Fruit fly (Drosophila melanogaster): Measurements from ENCODE around the gene CkIalpha.

Gene CkIalpha

DNA sequence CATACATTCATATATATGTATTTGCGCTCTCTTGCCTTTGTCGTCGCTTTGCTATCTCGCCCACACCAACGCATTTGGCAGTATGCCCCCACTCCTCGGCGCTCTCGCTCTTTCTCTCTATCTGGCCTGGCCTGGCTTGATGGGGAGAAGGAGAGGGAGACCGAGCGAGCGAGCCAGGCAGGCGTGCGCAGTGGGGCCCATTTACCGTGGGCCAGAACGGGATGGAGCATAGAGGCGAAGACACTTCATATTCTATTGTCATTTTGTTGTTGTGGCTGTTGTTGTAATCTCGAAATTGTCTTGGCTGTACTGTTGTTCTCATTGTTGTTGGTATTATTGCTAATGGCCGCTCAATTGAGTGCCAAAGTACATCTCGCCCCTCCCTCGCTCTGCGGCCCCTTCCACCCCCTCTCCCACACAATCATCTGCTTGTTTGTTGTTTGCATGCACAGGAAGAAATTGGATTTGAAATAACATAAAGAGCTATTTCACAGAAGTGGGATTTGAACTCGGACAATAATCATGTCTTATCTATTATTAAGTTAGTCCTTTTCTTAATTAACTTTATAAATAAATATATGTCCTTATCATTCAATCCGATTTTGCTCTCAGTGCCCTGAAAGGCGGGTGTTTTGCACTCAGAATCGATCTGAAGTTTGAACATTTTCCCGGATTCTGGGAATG is 11.8 kb downstream of the CkIalpha start (continued):
- TF ChIP-seq Stat92E (GFP tag; optimal IDR thresholded peaks at IDR 0.05), result peak in 1 of 3 experiments; percentile 7
- peak; percentile 53 for TF ChIP-seq CG4328 (GFP tag; optimal IDR thresholded peaks at IDR 0.05)
- peak; percentile 85 for TF ChIP-seq klu (GFP tag; IDR thresholded peaks at IDR 0.05)
- TF ChIP-seq crol (GFP tag; IDR thresholded peaks at IDR 0.05), result peak; percentile 97
- peak; percentile 79 for TF ChIP-seq CG6272 (GFP tag; IDR thresholded peaks at IDR 0.05)
- peak; percentile 20 for TF ChIP-seq Bdp1 (GFP tag; optimal IDR thresholded peaks at IDR 0.05)
- TF ChIP-seq CG6765 (GFP tag; optimal IDR thresholded peaks at IDR 0.05), result peak; percentile 68
- peak; percentile 92 for TF ChIP-seq tgo (GFP tag; IDR thresholded peaks at IDR 0.05)
- TF ChIP-seq twi (tag; optimal IDR thresholded peaks at IDR 0.05), result peak; percentile 72
- TF ChIP-seq Fer3 (tag; optimal IDR thresholded peaks at IDR 0.05), result peak; percentile 90
- TF ChIP-seq CG30431 (GFP tag; optimal IDR thresholded peaks at IDR 0.05), result peak; percentile 82
- peak; percentile 76; the same call in 1 of the 3 replicates for TF ChIP-seq CG2199 (GFP tag; IDR thresholded peaks at IDR 0.05)
- no peak for TF ChIP-seq shn (GFP tag; optimal IDR thresholded peaks at IDR 0.05)
- TF ChIP-seq az2 (GFP tag; optimal IDR thresholded peaks at IDR 0.05), result peak; percentile 86
- no peak for TF ChIP-seq eyg (GFP tag; optimal IDR thresholded peaks at IDR 0.05)
- TF ChIP-seq CG6689 (GFP tag; IDR thresholded peaks at IDR 0.05), result peak; percentile 92
- no peak for TF ChIP-seq pzg (GFP tag; optimal IDR thresholded peaks at IDR 0.05)
- TF ChIP-seq Hr51 (GFP tag; optimal IDR thresholded peaks at IDR 0.05), result peak; percentile 44 to 87
- TF ChIP-seq nau (GFP tag; optimal IDR thresholded peaks at IDR 0.05), result peak; percentile 77
- peak; percentile 88 for TF ChIP-seq HLH3B (GFP tag; IDR thresholded peaks at IDR 0.05)
- TF ChIP-seq Antp (GFP tag; optimal IDR thresholded peaks at IDR 0.05), result peak; percentile 4
- peak; percentile 77 for TF ChIP-seq wor (GFP tag; IDR thresholded peaks at IDR 0.05)
- no peak for TF ChIP-seq CG17912 (GFP tag; optimal IDR thresholded peaks at IDR 0.05)
- TF ChIP-seq ind (GFP tag; optimal IDR thresholded peaks at IDR 0.05), result peak; percentile 90
- TF ChIP-seq CG12299 (tag; optimal IDR thresholded peaks at IDR 0.05), result peak; percentile 72
- peak; percentile 75 for TF ChIP-seq Max (GFP tag; optimal IDR thresholded peaks at IDR 0.05)
- peak; percentile 79 for TF ChIP-seq Lhr (GFP tag; optimal IDR thresholded peaks at IDR 0.05)
- TF ChIP-seq maf-S (GFP tag; optimal IDR thresholded peaks at IDR 0.05), result peak; percentile 43
- TF ChIP-seq ase (GFP tag; IDR thresholded peaks at IDR 0.05), result peak; percentile 90
- TF ChIP-seq Usf (GFP tag; optimal IDR thresholded peaks at IDR 0.05), result peak; percentile 77
- no peak for TF ChIP-seq CG34224 (GFP tag; IDR thresholded peaks at IDR 0.05; ENCODE audit: partially characterized antibody)
- peak; percentile 89 for TF ChIP-seq Ssrp (tag; optimal IDR thresholded peaks at IDR 0.05)
- TF ChIP-seq run (tag; optimal IDR thresholded peaks at IDR 0.05), result peak; percentile 44
- TF ChIP-seq MBD-R2 (GFP tag; IDR thresholded peaks at IDR 0.05), result peak; percentile 80
- peak; percentile 59 for TF ChIP-seq YL-1 (GFP tag; optimal IDR thresholded peaks at IDR 0.05)
- no peak for TF ChIP-seq CG14965 (GFP tag; optimal IDR thresholded peaks at IDR 0.05; ENCODE audit: borderline replicate concordance)
- peak; percentile 71 for TF ChIP-seq Poxn (GFP tag; IDR thresholded peaks at IDR 0.05)
- peak; percentile 81 for TF ChIP-seq Fer1 (GFP tag; optimal IDR thresholded peaks at IDR 0.05)
- peak; percentile 89 for TF ChIP-seq bcd (GFP tag; optimal IDR thresholded peaks at IDR 0.05)
- TF ChIP-seq Mad (GFP tag; optimal IDR thresholded peaks at IDR 0.05), result peak; percentile 50
- TF ChIP-seq Hmx (GFP tag; optimal IDR thresholded peaks at IDR 0.05), result no peak
- peak; percentile 80 for TF ChIP-seq CG1024 (GFP tag; IDR thresholded peaks at IDR 0.05)
- TF ChIP-seq CrebB (tag; optimal IDR thresholded peaks at IDR 0.05), result peak; percentile 86
- TF ChIP-seq unpg (GFP tag; optimal IDR thresholded peaks at IDR 0.05), result peak; percentile 91
- peak; percentile 36 for TF ChIP-seq CG16863 (GFP tag; optimal IDR thresholded peaks at IDR 0.05)
- TF ChIP-seq nom (GFP tag; optimal IDR thresholded peaks at IDR 0.05), result peak; percentile 90
- peak; percentile 91 for TF ChIP-seq CG11504 (tag; optimal IDR thresholded peaks at IDR 0.05)
- TF ChIP-seq B-H1 (GFP tag; IDR thresholded peaks at IDR 0.05), result peak; percentile 83
- peak; percentile 88 for TF ChIP-seq NfI (GFP tag; optimal IDR thresholded peaks at IDR 0.05)

Measured in whole organism, embryonic.